Worm (Caenorhabditis elegans): ENCODE data around the gene F36H9.7.

The F36H9.7 gene

DNA sequence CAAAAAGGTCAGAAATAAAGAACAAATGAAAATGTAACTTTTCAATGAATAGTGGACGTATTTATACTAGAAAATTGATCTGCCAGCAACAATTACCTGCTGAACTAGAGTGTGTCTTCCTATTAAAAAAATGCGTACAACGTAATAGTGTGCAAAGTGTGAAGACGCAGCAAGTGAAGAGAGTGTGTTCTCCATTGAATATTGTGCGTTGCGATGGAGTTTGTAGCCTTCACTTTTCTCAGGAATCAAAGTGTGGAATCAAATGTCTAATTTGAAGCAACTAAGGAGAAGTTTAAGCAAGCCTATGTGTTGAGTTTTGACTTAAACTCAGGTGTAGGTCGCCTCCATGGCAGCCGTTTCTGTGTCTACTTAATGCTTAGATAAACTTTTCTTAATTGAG is 42.8 kb downstream of the F36H9.7 start, which contains the start of gene gst-21:
gst-21 (minus strand) TSS at position 101 of the 400 bp plus-strand sequence.
- TF ChIP-seq tra-4 (tag; optimal IDR thresholded peaks at IDR 0.05) (no peak), scrt-1 (GFP tag; IDR thresholded peaks at IDR 0.05) (no peak), aly-1 (tag; optimal IDR thresholded peaks at IDR 0.05) (no peak), ceh-13 (GFP tag; optimal IDR thresholded peaks at IDR 0.05) (no peak), ets-7 (tag; optimal IDR thresholded peaks at IDR 0.05) (no peak), tbx-37 (GFP tag; conservative IDR thresholded peaks at IDR 0.05) (no peak), ceh-36 (tag; optimal IDR thresholded peaks at IDR 0.05) (no peak), tbx-11 (GFP tag; IDR thresholded peaks at IDR 0.05) (no peak), pes-1 (GFP tag; IDR thresholded peaks at IDR 0.05) (no peak), ama-1 (optimal IDR thresholded peaks at IDR 0.05) (no peak), hmg-4 (GFP tag; optimal IDR thresholded peaks at IDR 0.05) (no peak), B0310.2 (tag; optimal IDR thresholded peaks at IDR 0.05) (no peak), F13C5.2 (tag; optimal IDR thresholded peaks at IDR 0.05) (no peak), hnd-1 (tag; optimal IDR thresholded peaks at IDR 0.05) (no peak)

DNA sequence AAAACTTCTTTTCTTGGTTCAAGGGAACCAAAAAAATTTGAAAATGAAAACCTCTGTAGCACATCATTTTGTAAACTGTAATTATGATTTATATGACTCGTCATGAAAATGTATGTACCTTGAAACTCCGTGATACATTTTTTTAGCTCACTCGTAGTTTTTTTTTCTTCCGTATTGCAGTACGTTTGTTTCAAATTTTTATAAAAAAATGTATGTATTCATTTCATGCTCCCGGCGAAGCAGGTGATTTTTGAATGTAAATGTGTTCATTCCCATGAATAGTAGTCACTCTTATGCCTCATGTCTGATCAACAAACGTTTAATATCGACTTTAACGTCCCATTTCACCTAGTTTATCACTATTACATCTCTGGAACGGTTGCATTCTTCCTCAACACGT is 49.4 kb downstream of the F36H9.7 start, which contains the start of gene sri-27:
sri-27 (plus strand) TSS at position 301 of the 400 bp plus-strand sequence.
- TF ChIP-seq tbx-37 (GFP tag; conservative IDR thresholded peaks at IDR 0.05) (no peak), ets-7 (tag; optimal IDR thresholded peaks at IDR 0.05) (no peak), hnd-1 (tag; optimal IDR thresholded peaks at IDR 0.05) (no peak), B0310.2 (tag; optimal IDR thresholded peaks at IDR 0.05) (no peak), ama-1 (optimal IDR thresholded peaks at IDR 0.05) (no peak), ceh-13 (GFP tag; optimal IDR thresholded peaks at IDR 0.05) (no peak), hmg-4 (GFP tag; optimal IDR thresholded peaks at IDR 0.05) (no peak), aly-1 (tag; optimal IDR thresholded peaks at IDR 0.05) (no peak), scrt-1 (GFP tag; IDR thresholded peaks at IDR 0.05) (no peak), pes-1 (GFP tag; IDR thresholded peaks at IDR 0.05) (no peak), flt-1 (GFP tag; IDR thresholded peaks at IDR 0.05) (no peak), hmbx-1 (tag; optimal IDR thresholded peaks at IDR 0.05) (no peak), ceh-36 (tag; optimal IDR thresholded peaks at IDR 0.05) (no peak), sea-1 (GFP tag; conservative IDR thresholded peaks at IDR 0.05) (no peak), F13C5.2 (tag; optimal IDR thresholded peaks at IDR 0.05) (no peak), tra-4 (tag; optimal IDR thresholded peaks at IDR 0.05) (no peak), tbx-11 (GFP tag; IDR thresholded peaks at IDR 0.05) (no peak)

Data from whole organism, early embryonic.